Fruit fly (Drosophila melanogaster) whole organism, embryonic: ENCODE measurements around the gene CG31287.

Experiments
- ATbp ChIP-seq: fragments of 200-800 bp; sonication (Bioruptor generic); optimal IDR thresholded peaks from 2 replicates; lab custom pipeline; 2017; ENCODE audit warnings: missing biosample characterization, mild to moderate bottlenecking, missing genetic modification characterization, missing genetic modification reagents
- Abd-B ChIP-seq: fragments of 200-800 bp; sonication (Bioruptor generic); optimal IDR thresholded peaks from 2 replicates; lab custom pipeline; 2018; ENCODE audit warnings: missing biosample characterization, mild to moderate bottlenecking, missing genetic modification characterization, moderate library complexity
- CG10366 ChIP-seq: fragments of 200-800 bp; sonication (Bioruptor generic); IDR thresholded peaks from 2 replicates; pipeline ENCODE4 v1.3.6; 2022; ENCODE audit warnings: missing biosample characterization, missing genetic modification characterization
- CG10431 ChIP-seq: fragments of 200-800 bp; sonication (Bioruptor generic); optimal IDR thresholded peaks from 3 replicates; lab custom pipeline; 2018; ENCODE audit warnings: missing biosample characterization, mild to moderate bottlenecking, missing genetic modification characterization
- CG10543 ChIP-seq: fragments of 200-800 bp; sonication (Bioruptor generic); optimal IDR thresholded peaks from 3 replicates; lab custom pipeline; 2017; ENCODE audit warnings: missing biosample characterization, mild to moderate bottlenecking, missing genetic modification characterization, moderate library complexity
- CG12071 ChIP-seq: fragments of 200-800 bp; sonication (Bioruptor generic); optimal IDR thresholded peaks from 3 replicates; lab custom pipeline; 2018; ENCODE audit warnings: missing biosample characterization, mild to moderate bottlenecking, missing genetic modification characterization
- CG17186 ChIP-seq: fragments of 200-800 bp; sonication (Bioruptor generic); optimal IDR thresholded peaks from 3 replicates; lab custom pipeline; 2017; ENCODE audit warnings: missing biosample characterization, missing genetic modification reagents, missing genetic modification characterization
- CG17361 ChIP-seq: fragments of 200-800 bp; sonication (Bioruptor generic); IDR thresholded peaks from 3 replicates; pipeline ENCODE4 v1.3.6; 2022; ENCODE audit warnings: missing biosample characterization, missing genetic modification characterization
- CG31388 ChIP-seq: fragments of 200-800 bp; sonication (Bioruptor generic); optimal IDR thresholded peaks from 2 replicates; lab custom pipeline; 2016; ENCODE audit warnings: missing biosample characterization, missing genetic modification characterization
- CG3995 ChIP-seq: fragments of 200-800 bp; sonication (Bioruptor generic); optimal IDR thresholded peaks from 3 replicates; lab custom pipeline; 2016; ENCODE audit warnings: missing biosample characterization, missing genetic modification characterization
- CG4360 ChIP-seq: fragments of 200-800 bp; sonication (Bioruptor generic); IDR thresholded peaks from 2 replicates; pipeline ENCODE4 v1.3.6; 2022; ENCODE audit warnings: missing biosample characterization, missing genetic modification characterization
- CG7786 ChIP-seq: fragments of 200-800 bp; sonication (Bioruptor generic); optimal IDR thresholded peaks from 2 replicates; lab custom pipeline; 2016; ENCODE audit warnings: missing biosample characterization, missing genetic modification characterization
- CG8924 ChIP-seq: fragments of 200-800 bp; optimal IDR thresholded peaks from 3 replicates; lab custom pipeline; 2019; ENCODE audit warnings: missing biosample characterization, mild to moderate bottlenecking, missing genetic modification characterization, moderate library complexity
- CG9932 ChIP-seq: fragments of 200-800 bp; sonication (Bioruptor generic); IDR thresholded peaks from 2 replicates; pipeline ENCODE4 v1.3.6; 2022; ENCODE audit warnings: missing biosample characterization, missing genetic modification characterization
- CHES-1-like ChIP-seq: fragments of 200-800 bp; sonication (Bioruptor generic); optimal IDR thresholded peaks from 2 replicates; lab custom pipeline; 2016; ENCODE audit warnings: missing biosample characterization, missing genetic modification characterization
- CrebB ChIP-seq: fragments of 200-800 bp; sonication (Bioruptor generic); optimal IDR thresholded peaks from 3 replicates; lab custom pipeline; 2018; ENCODE audit warnings: missing biosample characterization, mild to moderate bottlenecking, missing genetic modification characterization
- Dfd ChIP-seq, 2 experiments: fragments of >200 bp; optimal IDR thresholded peaks; 2 replicates each; lab custom pipeline; 2017; ENCODE audit warnings: missing biosample characterization in 2 of 2, missing genetic modification characterization in 2 of 2
- Dip3 ChIP-seq: fragments of 200-800 bp; sonication (Bioruptor generic); optimal IDR thresholded peaks from 3 replicates; lab custom pipeline; 2016; ENCODE audit warnings: missing biosample characterization, missing genetic modification characterization
- Dll ChIP-seq: fragments of 200-800 bp; sonication (Bioruptor generic); IDR thresholded peaks from 4 replicates; pipeline ENCODE4 v1.3.6; 2022; ENCODE audit warnings: missing biosample characterization, missing genetic modification characterization; ENCODE audit not compliant: partially characterized antibody
- ERR ChIP-seq: fragments of 200-800 bp; sonication (Bioruptor generic); optimal IDR thresholded peaks from 2 replicates; lab custom pipeline; 2016; ENCODE audit warnings: missing biosample characterization, missing genetic modification characterization
- GATAe ChIP-seq: fragments of 200-800 bp; sonication (Bioruptor generic); conservative IDR thresholded peaks from 2 replicates; pipeline ENCODE4 v1.3.6; 2022; ENCODE audit warnings: missing biosample characterization, missing genetic modification characterization
- Hr51 ChIP-seq, 2 experiments: fragments of 200-800 bp; sonication (Bioruptor generic); optimal IDR thresholded peaks; 2 replicates in 1 of 2; 3 replicates in 1 of 2; lab custom pipeline; 2016 to 2018; ENCODE audit warnings: missing biosample characterization in 2 of 2, missing genetic modification characterization in 2 of 2, mild to moderate bottlenecking in 1 of 2, moderate library complexity in 1 of 2
- Lhr ChIP-seq: fragments of 200-800 bp; sonication (Bioruptor generic); optimal IDR thresholded peaks from 3 replicates; lab custom pipeline; 2017; ENCODE audit warnings: mild to moderate bottlenecking, missing biosample characterization, missing genetic modification reagents, missing genetic modification characterization
- MTF-1 ChIP-seq: fragments of 200-800 bp; sonication (Bioruptor generic); optimal IDR thresholded peaks from 2 replicates; lab custom pipeline; 2018; ENCODE audit warnings: missing biosample characterization, mild to moderate bottlenecking, missing genetic modification characterization, borderline replicate concordance
- Mrtf ChIP-seq: fragments of 200-800 bp; sonication (Bioruptor generic); IDR thresholded peaks from 3 replicates; pipeline ENCODE4 v1.3.6; 2022; ENCODE audit warnings: missing biosample characterization, missing genetic modification characterization
- NC2α ChIP-seq: fragments of 200-800 bp; sonication (Bioruptor generic); optimal IDR thresholded peaks from 2 replicates; lab custom pipeline; 2016; ENCODE audit warnings: missing biosample characterization, missing genetic modification characterization
- Nf-YB ChIP-seq: fragments of 200-800 bp; sonication (Bioruptor generic); optimal IDR thresholded peaks from 3 replicates; lab custom pipeline; 2019; ENCODE audit warnings: missing biosample characterization, mild to moderate bottlenecking, missing genetic modification characterization, moderate library complexity
- Oli ChIP-seq: fragments of 200-800 bp; sonication (Bioruptor generic); optimal IDR thresholded peaks from 2 replicates; lab custom pipeline; 2018; ENCODE audit warnings: missing biosample characterization, mild to moderate bottlenecking, missing genetic modification characterization, moderate library complexity
- PHDP ChIP-seq: fragments of 200-800 bp; sonication (Bioruptor generic); optimal IDR thresholded peaks from 3 replicates; lab custom pipeline; 2018; ENCODE audit warnings: missing biosample characterization, mild to moderate bottlenecking, missing genetic modification characterization, moderate library complexity
- Spps ChIP-seq: fragments of 200-800 bp; sonication (Bioruptor generic); optimal IDR thresholded peaks from 2 replicates; lab custom pipeline; 2018; ENCODE audit warnings: missing biosample characterization, mild to moderate bottlenecking, missing genetic modification characterization
- Sry-δ ChIP-seq: fragments of 200-800 bp; sonication (Bioruptor generic); optimal IDR thresholded peaks from 2 replicates; lab custom pipeline; 2016; ENCODE audit warnings: missing biosample characterization, missing genetic modification characterization
- Usf ChIP-seq: fragments of 200-800 bp; sonication (Bioruptor generic); optimal IDR thresholded peaks from 2 replicates; lab custom pipeline; 2017; ENCODE audit warnings: missing genotype, missing biosample characterization, missing genetic modification characterization
- ase ChIP-seq: fragments of 200-800 bp; sonication (Bioruptor generic); IDR thresholded peaks from 3 replicates; pipeline ENCODE4 v1.3.6; 2022; ENCODE audit warnings: missing biosample characterization, missing genetic modification characterization
- caup ChIP-seq: fragments of 200-800 bp; sonication (Bioruptor generic); optimal IDR thresholded peaks from 3 replicates; lab custom pipeline; 2017; ENCODE audit warnings: missing biosample characterization, mild to moderate bottlenecking, missing genetic modification characterization, moderate library complexity; ENCODE audit not compliant: severe bottlenecking
- cwo ChIP-seq: fragments of 200-800 bp; sonication (Bioruptor generic); optimal IDR thresholded peaks from 3 replicates; lab custom pipeline; 2017; ENCODE audit warnings: missing biosample characterization, missing genetic modification characterization, mild to moderate bottlenecking, moderate library complexity, missing genetic modification reagents
- dmrt99B ChIP-seq: fragments of 200-800 bp; sonication (Bioruptor generic); optimal IDR thresholded peaks from 2 replicates; lab custom pipeline; 2018; ENCODE audit warnings: missing biosample characterization, mild to moderate bottlenecking, missing genetic modification characterization, moderate library complexity
- gfzf ChIP-seq: fragments of 200-800 bp; sonication (Bioruptor generic); optimal IDR thresholded peaks from 2 replicates; lab custom pipeline; 2016; ENCODE audit warnings: missing biosample characterization, mild to moderate bottlenecking, missing genetic modification characterization, moderate library complexity
- jumu ChIP-seq: fragments of 200-800 bp; sonication (Bioruptor generic); optimal IDR thresholded peaks from 3 replicates; lab custom pipeline; 2016; ENCODE audit warnings: missing biosample characterization, missing genetic modification characterization
- lilli ChIP-seq: fragments of 200-800 bp; sonication (Bioruptor generic); optimal IDR thresholded peaks from 3 replicates; lab custom pipeline; 2016; ENCODE audit warnings: missing biosample characterization, missing genetic modification characterization
- nmo ChIP-seq: fragments of 200-800 bp; sonication (Bioruptor generic); optimal IDR thresholded peaks from 2 replicates; lab custom pipeline; 2018; ENCODE audit warnings: missing biosample characterization, mild to moderate bottlenecking, missing genetic modification characterization, moderate library complexity
- org-1 ChIP-seq: fragments of 200-800 bp; sonication (Bioruptor generic); optimal IDR thresholded peaks from 2 replicates; lab custom pipeline; 2017; ENCODE audit warnings: missing biosample characterization, missing genetic modification characterization
- pb ChIP-seq: fragments of 200-800 bp; sonication (Bioruptor generic); optimal IDR thresholded peaks from 3 replicates; lab custom pipeline; 2016; ENCODE audit warnings: missing biosample characterization, missing genetic modification characterization
- pfk ChIP-seq: fragments of 200-800 bp; sonication (Bioruptor generic); optimal IDR thresholded peaks from 2 replicates; lab custom pipeline; 2018; ENCODE audit warnings: missing biosample characterization, mild to moderate bottlenecking, missing genetic modification characterization, moderate library complexity
- pum ChIP-seq: fragments of 200-800 bp; sonication (Bioruptor generic); optimal IDR thresholded peaks from 2 replicates; lab custom pipeline; 2016; ENCODE audit warnings: missing biosample characterization, missing genetic modification characterization
- salm ChIP-seq: fragments of 200-800 bp; sonication (Bioruptor generic); optimal IDR thresholded peaks from 2 replicates; lab custom pipeline; 2018; ENCODE audit warnings: missing biosample characterization, mild to moderate bottlenecking, missing genetic modification characterization
- sr ChIP-seq: fragments of 200-800 bp; sonication (Bioruptor generic); IDR thresholded peaks from 3 replicates; pipeline ENCODE4 v1.3.6; 2022; ENCODE audit warnings: missing biosample characterization, missing genetic modification characterization
- stc ChIP-seq: fragments of 200-800 bp; sonication (Bioruptor generic); IDR thresholded peaks from 2 replicates; pipeline ENCODE4 v1.3.6; 2022; ENCODE audit warnings: missing biosample characterization, missing genetic modification characterization
- twi ChIP-seq: fragments of 200-800 bp; optimal IDR thresholded peaks from 2 replicates; lab custom pipeline; 2019; ENCODE audit warnings: missing biosample characterization, mild to moderate bottlenecking, missing genetic modification characterization, moderate library complexity

Gene CG31287

DNA sequence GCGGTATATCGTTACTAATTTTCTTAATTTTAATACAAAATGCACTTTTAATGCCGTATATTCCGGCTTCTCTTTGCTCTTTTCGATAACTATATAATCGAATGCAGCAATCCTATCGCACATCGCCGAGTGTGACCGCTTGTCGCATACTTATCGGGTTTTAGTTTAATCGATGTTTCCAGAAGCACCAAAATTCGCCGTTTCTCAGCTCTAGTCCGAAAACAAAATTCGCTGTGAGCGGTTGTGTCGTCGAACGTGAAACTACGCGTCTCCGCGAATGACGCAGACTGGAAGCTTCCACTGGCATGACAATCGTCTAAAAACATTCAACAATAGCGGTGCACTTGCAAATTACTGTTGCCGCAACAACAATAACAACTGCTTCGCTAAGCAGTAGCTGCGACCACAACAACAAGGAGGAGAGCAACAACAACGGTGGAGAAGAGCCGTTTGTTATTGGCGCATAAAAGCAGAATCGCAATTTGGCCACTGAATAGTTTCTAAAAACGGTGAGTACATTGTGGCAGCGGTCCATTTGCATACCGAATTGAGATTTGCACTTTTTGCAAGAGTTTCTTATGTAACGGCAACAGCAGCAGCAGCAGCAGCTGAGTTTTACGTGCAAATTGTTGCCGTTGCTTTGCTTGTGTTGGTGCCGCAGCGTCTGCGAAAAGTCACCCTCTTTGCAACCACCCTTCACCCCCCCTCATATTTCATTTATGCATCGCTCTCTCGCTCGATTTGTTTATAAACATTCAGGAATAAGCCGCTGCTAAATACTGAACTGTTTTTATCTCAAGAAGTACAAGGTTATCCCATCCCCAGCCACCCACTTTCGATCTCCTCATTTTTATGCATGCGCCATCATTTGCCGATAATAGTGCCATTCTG, 16.1 kb upstream of the CG31287 start, which contains the start of gene sra (continued):
- TF ChIP-seq twi (tag; lab: Kevin White, UChicago) (no peak), CG7786 (GFP tag; lab: Kevin White, UChicago) (peak; percentile 32), Dfd (GFP tag; optimal IDR thresholded peaks at IDR 0.05; lab: Kevin White, UChicago) (no peak), nmo (GFP tag; lab: Kevin White, UChicago) (peak; percentile 54), salm (tag; lab: Kevin White, UChicago) (no peak), gfzf (GFP tag; lab: Kevin White, UChicago) (peak; percentile 57), ase (GFP tag; lab: Robert Waterston, UW) (no peak), CG4360 (GFP tag; lab: Robert Waterston, UW) (peak; percentile 69), sr (0 out of 3 replicates have a peak, but pooled peaks have one; percentile 17), Abd-B (no peak), lilli (GFP tag; lab: Kevin White, UChicago) (peak; percentile 37), CG17361 (no peak), NC2α (GFP tag; lab: Kevin White, UChicago) (peak; percentile 36), pum (GFP tag; lab: Kevin White, UChicago) (no peak), CG12071 (GFP tag; lab: Kevin White, UChicago) (no peak), CG17186 (GFP tag; lab: Kevin White, UChicago) (peak; percentile 3), cwo (no peak), jumu (GFP tag; lab: Kevin White, UChicago) (peak; percentile 35), ERR (GFP tag; lab: Kevin White, UChicago) (peak; percentile 25), Nf-YB (GFP tag; lab: Kevin White, UChicago) (peak; percentile 4), org-1 (GFP tag; lab: Kevin White, UChicago) (no peak), CG10366 (GFP tag; lab: Robert Waterston, UW) (peak; percentile 18; the same call in 1 of the 2 replicates), CG3995 (no peak), Usf (GFP tag; lab: Kevin White, UChicago) (no peak), CrebB (tag; lab: Kevin White, UChicago) (peak; percentile 30), Dll (GFP tag; lab: Robert Waterston, UW) (peak; percentile 94), CG10431 (no peak), Hr51 (GFP tag; optimal IDR thresholded peaks at IDR 0.05; lab: Kevin White, UChicago) (peak in 1 of 2 experiments; percentile 0), CG8924 (tag; lab: Kevin White, UChicago) (peak; percentile 30), CG10543 (GFP tag; lab: Kevin White, UChicago) (peak; percentile 26), Sry-δ (GFP tag; lab: Kevin White, UChicago) (peak; percentile 99), CG9932 (GFP tag; lab: Robert Waterston, UW) (peak; percentile 66), stc (GFP tag; lab: Robert Waterston, UW) (peak; percentile 15; the same call in 1 of the 2 replicates), CHES-1-like (GFP tag; lab: Kevin White, UChicago) (peak; percentile 77), Lhr (peak; percentile 5), CG31388 (GFP tag; lab: Kevin White, UChicago) (no peak), pfk (no peak), ATbp (no peak), Spps (tag; lab: Kevin White, UChicago) (no peak), Dip3 (no peak), GATAe (GFP tag; lab: Robert Waterston, UW) (no peak), Oli (tag; lab: Kevin White, UChicago) (no peak), Mrtf (GFP tag; lab: Robert Waterston, UW) (no peak), caup (GFP tag; lab: Kevin White, UChicago) (peak; percentile 33), MTF-1 (peak; percentile 35), pb (no peak), PHDP (tag; lab: Kevin White, UChicago) (peak; percentile 35), dmrt99B (tag; lab: Kevin White, UChicago) (no peak)
